Fruit fly (Drosophila melanogaster) whole organism, embryonic: ENCODE results near the gene ATPsynbeta.

ENCODE experiments used
- ATbp ChIP-seq: fragments of 200-800 bp; sonication (Bioruptor generic); optimal IDR thresholded peaks from 2 replicates; lab custom pipeline; 2017; ENCODE audit warnings: missing biosample characterization, mild to moderate bottlenecking, missing genetic modification characterization, missing genetic modification reagents
- Bgb ChIP-seq: fragments of 200-800 bp; sonication (Bioruptor generic); IDR thresholded peaks from 2 replicates; pipeline ENCODE4 v1.3.6; 2022; ENCODE audit warnings: missing biosample characterization, missing genetic modification characterization; ENCODE audit not compliant: partially characterized antibody
- CG10565 ChIP-seq: fragments of 200-800 bp; sonication (Bioruptor generic); optimal IDR thresholded peaks from 3 replicates; lab custom pipeline; 2016; ENCODE audit warnings: missing biosample characterization, mild to moderate bottlenecking, missing genetic modification characterization
- CG11560 ChIP-seq: fragments of 200-800 bp; sonication (Bioruptor generic); IDR thresholded peaks from 3 replicates; pipeline ENCODE4 v1.3.6; 2022; ENCODE audit warnings: missing biosample characterization, missing genetic modification characterization
- CG1233 ChIP-seq: fragments of 200-800 bp; sonication (Bioruptor generic); optimal IDR thresholded peaks from 4 replicates; lab custom pipeline; 2018; ENCODE audit warnings: missing biosample characterization, mild to moderate bottlenecking, missing genetic modification characterization
- CG13775 ChIP-seq: fragments of 200-800 bp; sonication (Bioruptor generic); optimal IDR thresholded peaks from 3 replicates; lab custom pipeline; 2017; ENCODE audit warnings: missing biosample characterization, mild to moderate bottlenecking, missing genetic modification characterization
- CG14050 ChIP-seq: fragments of 200-800 bp; sonication (Bioruptor generic); IDR thresholded peaks from 3 replicates; pipeline ENCODE4 v1.3.6; 2022; ENCODE audit warnings: missing biosample characterization, missing genetic modification characterization
- CG14441 ChIP-seq: fragments of 200-800 bp; sonication (Bioruptor generic); IDR thresholded peaks from 2 replicates; pipeline ENCODE4 v1.3.6; 2022; ENCODE audit warnings: missing biosample characterization, missing genetic modification characterization
- CG15269 ChIP-seq: fragments of 200-800 bp; sonication (Bioruptor generic); optimal IDR thresholded peaks from 2 replicates; lab custom pipeline; 2018; ENCODE audit warnings: missing biosample characterization, mild to moderate bottlenecking, missing genetic modification characterization, moderate library complexity
- CG15601 ChIP-seq: fragments of 200-800 bp; sonication (Bioruptor generic); optimal IDR thresholded peaks from 3 replicates; lab custom pipeline; 2019; ENCODE audit warnings: missing biosample characterization, mild to moderate bottlenecking, missing genetic modification characterization, moderate library complexity
- CG1602 ChIP-seq: fragments of 200-800 bp; sonication (Bioruptor generic); optimal IDR thresholded peaks from 3 replicates; lab custom pipeline; 2016; ENCODE audit warnings: missing biosample characterization, missing genetic modification characterization
- CG1603 ChIP-seq: fragments of 200-800 bp; sonication (Bioruptor generic); optimal IDR thresholded peaks from 2 replicates; lab custom pipeline; 2019; ENCODE audit warnings: missing biosample characterization, mild to moderate bottlenecking, missing genetic modification characterization, moderate library complexity
- CG17361 ChIP-seq: fragments of 200-800 bp; sonication (Bioruptor generic); IDR thresholded peaks from 3 replicates; pipeline ENCODE4 v1.3.6; 2022; ENCODE audit warnings: missing biosample characterization, missing genetic modification characterization
- CG18476 ChIP-seq: fragments of 200-800 bp; sonication (Bioruptor generic); optimal IDR thresholded peaks from 2 replicates; lab custom pipeline; 2016; ENCODE audit warnings: missing biosample characterization, mild to moderate bottlenecking, missing genetic modification characterization
- CG2889 ChIP-seq: fragments of 200-800 bp; sonication (Bioruptor generic); IDR thresholded peaks from 3 replicates; pipeline ENCODE4 v1.3.6; 2022; ENCODE audit warnings: missing biosample characterization, missing genetic modification characterization
- CG30403 ChIP-seq: fragments of 200-800 bp; sonication (Bioruptor generic); optimal IDR thresholded peaks from 3 replicates; lab custom pipeline; 2016; ENCODE audit warnings: missing biosample characterization, missing genetic modification characterization
- CG32767 ChIP-seq: fragments of 200-800 bp; sonication (Bioruptor generic); IDR thresholded peaks from 2 replicates; pipeline ENCODE4 v1.3.6; 2022; ENCODE audit warnings: missing biosample characterization, missing genetic modification characterization
- CG3847 ChIP-seq: fragments of 200-800 bp; sonication (Bioruptor generic); IDR thresholded peaks from 2 replicates; pipeline ENCODE4 v1.3.6; 2022; ENCODE audit warnings: missing biosample characterization, missing genetic modification characterization
- CG4282 ChIP-seq: fragments of 200-800 bp; sonication (Bioruptor generic); optimal IDR thresholded peaks from 2 replicates; lab custom pipeline; 2016; ENCODE audit warnings: missing biosample characterization, missing genetic modification characterization
- CG43689 ChIP-seq: fragments of 200-800 bp; sonication (Bioruptor generic); IDR thresholded peaks from 2 replicates; pipeline ENCODE4 v1.3.6; 2022; ENCODE audit warnings: missing biosample characterization, missing genetic modification characterization
- Camta ChIP-seq: fragments of 200-800 bp; sonication (Bioruptor generic); optimal IDR thresholded peaks from 2 replicates; lab custom pipeline; 2016; ENCODE audit warnings: missing biosample characterization, missing genetic modification characterization
- D19A ChIP-seq: fragments of 200-800 bp; optimal IDR thresholded peaks from 3 replicates; lab custom pipeline; 2019; ENCODE audit warnings: missing biosample characterization, mild to moderate bottlenecking, missing genetic modification characterization, moderate library complexity
- HLH3B ChIP-seq: fragments of 200-800 bp; sonication (Bioruptor generic); IDR thresholded peaks from 2 replicates; pipeline ENCODE4 v1.3.6; 2022; ENCODE audit warnings: missing biosample characterization, missing genetic modification characterization
- HmgZ ChIP-seq: fragments of 200-800 bp; sonication (Bioruptor generic); optimal IDR thresholded peaks from 2 replicates; lab custom pipeline; 2018; ENCODE audit warnings: missing biosample characterization, mild to moderate bottlenecking, missing genetic modification characterization
- Hmx ChIP-seq: fragments of 200-800 bp; sonication (Bioruptor generic); optimal IDR thresholded peaks from 2 replicates; lab custom pipeline; 2016; ENCODE audit warnings: missing biosample characterization, missing genetic modification characterization
- Hr39 ChIP-seq: fragments of >200 bp; optimal IDR thresholded peaks from 2 replicates; lab custom pipeline; 2017
- Lpt ChIP-seq: fragments of >200 bp; optimal IDR thresholded peaks from 2 replicates; lab custom pipeline; 2018; ENCODE audit warnings: missing biosample characterization, missing genetic modification characterization
- MTF-1 ChIP-seq: fragments of 200-800 bp; sonication (Bioruptor generic); optimal IDR thresholded peaks from 2 replicates; lab custom pipeline; 2018; ENCODE audit warnings: missing biosample characterization, mild to moderate bottlenecking, missing genetic modification characterization, borderline replicate concordance
- NC2α ChIP-seq: fragments of 200-800 bp; sonication (Bioruptor generic); optimal IDR thresholded peaks from 2 replicates; lab custom pipeline; 2016; ENCODE audit warnings: missing biosample characterization, missing genetic modification characterization
- Ptx1 ChIP-seq: fragments of 200-800 bp; sonication (Bioruptor generic); IDR thresholded peaks from 2 replicates; pipeline ENCODE4 v1.3.6; 2022; ENCODE audit warnings: missing biosample characterization, missing genetic modification characterization
- Rfx ChIP-seq: fragments of 200-800 bp; sonication (Bioruptor generic); IDR thresholded peaks from 2 replicates; pipeline ENCODE4 v1.3.6; 2022; ENCODE audit warnings: missing biosample characterization, missing genetic modification characterization
- Rx ChIP-seq: fragments of 200-800 bp; sonication (Bioruptor generic); IDR thresholded peaks from 2 replicates; pipeline ENCODE4 v1.3.6; 2022; ENCODE audit warnings: missing biosample characterization, missing genetic modification characterization
- Trl ChIP-seq, 3 experiments: fragments of >200 bp in 2 of 3; fragments of 200-800 bp in 1 of 3; sonication (Bioruptor generic) in 1 of 3; optimal IDR thresholded peaks; 2 replicates in 1 of 3; 3 replicates in 2 of 3; lab custom pipeline; 2016 to 2017; ENCODE audit warnings: missing biosample characterization in 1 of 3, missing genetic modification characterization in 1 of 3
- ash1 ChIP-seq: fragments of 200-800 bp; sonication (Bioruptor generic); optimal IDR thresholded peaks from 2 replicates; lab custom pipeline; 2018; ENCODE audit warnings: missing biosample characterization, mild to moderate bottlenecking, missing genetic modification characterization
- bbx ChIP-seq: fragments of 200-800 bp; sonication (Bioruptor generic); IDR thresholded peaks from 2 replicates; pipeline ENCODE4 v1.3.6; 2022; ENCODE audit warnings: missing biosample characterization, missing genetic modification characterization; ENCODE audit not compliant: partially characterized antibody
- bigmax ChIP-seq: fragments of 200-800 bp; sonication (Bioruptor generic); optimal IDR thresholded peaks from 2 replicates; lab custom pipeline; 2018; ENCODE audit warnings: missing biosample characterization, mild to moderate bottlenecking, missing genetic modification characterization
- cad ChIP-seq: fragments of >200 bp; optimal IDR thresholded peaks from 2 replicates; lab custom pipeline; 2017; ENCODE audit warnings: missing biosample characterization, missing genetic modification characterization
- chm ChIP-seq: fragments of 200-800 bp; sonication (Bioruptor generic); IDR thresholded peaks from 2 replicates; pipeline ENCODE4 v1.3.6; 2022; ENCODE audit warnings: missing biosample characterization, missing genetic modification characterization
- crol ChIP-seq: fragments of 200-800 bp; sonication (Bioruptor generic); IDR thresholded peaks from 2 replicates; pipeline ENCODE4 v1.3.6; 2022; ENCODE audit warnings: missing biosample characterization, missing genetic modification characterization
- emc ChIP-seq: fragments of 200-800 bp; sonication (Bioruptor generic); optimal IDR thresholded peaks from 2 replicates; lab custom pipeline; 2016; ENCODE audit warnings: missing biosample characterization, missing genetic modification characterization
- eyg ChIP-seq: fragments of 200-800 bp; sonication (Bioruptor generic); optimal IDR thresholded peaks from 3 replicates; lab custom pipeline; 2016; ENCODE audit warnings: missing biosample characterization, missing genetic modification characterization
- ftz-f1 ChIP-seq: fragments of 200-800 bp; sonication (Bioruptor generic); optimal IDR thresholded peaks from 2 replicates; lab custom pipeline; 2016; ENCODE audit warnings: missing biosample characterization, missing genetic modification characterization
- grn ChIP-seq: fragments of 200-800 bp; sonication (Bioruptor generic); optimal IDR thresholded peaks from 3 replicates; lab custom pipeline; 2017; ENCODE audit warnings: missing biosample characterization, missing genetic modification characterization
- ken ChIP-seq: fragments of 200-800 bp; sonication (Bioruptor generic); IDR thresholded peaks from 3 replicates; pipeline ENCODE4 v1.3.6; 2022; ENCODE audit warnings: missing biosample characterization, missing genetic modification characterization
- knrl ChIP-seq: fragments of 200-800 bp; sonication (Bioruptor generic); IDR thresholded peaks from 3 replicates; pipeline ENCODE4 v1.3.6; 2022; ENCODE audit warnings: missing biosample characterization, missing genetic modification characterization; ENCODE audit not compliant: partially characterized antibody
- org-1 ChIP-seq: fragments of 200-800 bp; sonication (Bioruptor generic); optimal IDR thresholded peaks from 2 replicates; lab custom pipeline; 2017; ENCODE audit warnings: missing biosample characterization, missing genetic modification characterization
- pan ChIP-seq, 4 experiments: fragments of >200 bp in 3 of 4; fragments of 200-800 bp in 1 of 4; sonication (Bioruptor generic) in 1 of 4; optimal IDR thresholded peaks in 3 of 4; IDR thresholded peaks in 1 of 4; 2 replicates each; pipeline versions ENCODE4 v1.3.6 to Lab custom; 2017 to 2022; ENCODE audit warnings: missing biosample characterization in 2 of 4, missing genetic modification characterization in 2 of 4, mixed read lengths in 1 of 4
- scrt ChIP-seq: fragments of 200-800 bp; sonication (Bioruptor generic); optimal IDR thresholded peaks from 2 replicates; lab custom pipeline; 2018; ENCODE audit warnings: missing biosample characterization, mild to moderate bottlenecking, missing genetic modification characterization, moderate library complexity
- sna ChIP-seq: fragments of 200-800 bp; sonication (Bioruptor generic); IDR thresholded peaks from 2 replicates; pipeline ENCODE4 v1.3.6; 2022; ENCODE audit warnings: missing biosample characterization, missing genetic modification characterization; ENCODE audit not compliant: partially characterized antibody
- ssp ChIP-seq: fragments of 200-800 bp; sonication (Bioruptor generic); IDR thresholded peaks from 2 replicates; pipeline ENCODE4 v1.3.6; 2022; ENCODE audit warnings: missing biosample characterization, missing genetic modification characterization
- tx ChIP-seq: fragments of 200-800 bp; sonication (Bioruptor generic); optimal IDR thresholded peaks from 2 replicates; lab custom pipeline; 2016; ENCODE audit warnings: missing biosample characterization, missing genetic modification characterization
- zfh2 ChIP-seq: fragments of 200-800 bp; sonication (Bioruptor generic); optimal IDR thresholded peaks from 2 replicates; lab custom pipeline; 2016; ENCODE audit warnings: missing biosample characterization, missing genetic modification characterization

Gene ATPsynbeta

DNA sequence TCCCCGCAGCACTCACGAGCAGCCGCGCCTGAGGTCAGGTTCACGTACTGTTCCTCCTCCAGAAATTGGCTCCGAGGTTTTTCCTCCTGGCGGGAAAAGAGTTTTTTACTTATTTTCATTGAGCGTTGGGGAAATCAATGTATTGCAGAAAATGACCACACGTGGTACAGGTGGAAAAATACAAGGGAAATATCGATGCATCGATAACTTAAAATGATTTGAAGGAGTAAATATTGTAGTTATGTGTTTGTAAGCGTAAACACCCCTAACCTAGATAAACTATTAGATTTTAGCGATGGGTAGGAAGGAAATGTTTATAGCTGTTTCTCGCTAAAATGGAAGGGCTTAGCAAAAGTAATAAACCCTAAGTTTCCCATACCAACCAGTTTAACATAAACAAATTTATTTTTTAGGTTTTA, 583 bp upstream of the ATPsynbeta start (continued):
- TF ChIP-seq CG17361, result peak; percentile 32; the same call in 1 of the 3 replicates
- TF ChIP-seq NC2α, result no peak
- no peak for TF ChIP-seq ken (GFP tag; lab: Robert Waterston, UW)
- TF ChIP-seq CG1233 (GFP tag; lab: Kevin White, UChicago), result no peak
- peak; percentile 82 for TF ChIP-seq CG1603 (tag; lab: Kevin White, UChicago)
- no peak for TF ChIP-seq grn (GFP tag; lab: Kevin White, UChicago)
- no peak for TF ChIP-seq CG15601
- TF ChIP-seq CG13775, result no peak
- TF ChIP-seq Rfx (GFP tag; lab: Robert Waterston, UW), result no peak; the same call in 1 of the 2 replicates
- no peak for TF ChIP-seq emc
- TF ChIP-seq D19A, result no peak
- peak; percentile 54 for TF ChIP-seq bigmax
- peak; percentile 97 for TF ChIP-seq ssp (GFP tag; lab: Robert Waterston, UW)
- TF ChIP-seq bbx (GFP tag; lab: Robert Waterston, UW), result peak; percentile 76
- TF ChIP-seq Hr39, result no peak
- no peak for TF ChIP-seq pan (optimal IDR thresholded peaks at IDR 0.05; lab: Kevin White, UChicago)
- TF ChIP-seq pan (GFP tag; optimal IDR thresholded peaks at IDR 0.05 in 1 of 2, IDR thresholded peaks at IDR 0.05 in 1 of 2), result no peak
- TF ChIP-seq ATbp (GFP tag; lab: Kevin White, UChicago), result no peak
- TF ChIP-seq org-1 (GFP tag; lab: Kevin White, UChicago), result no peak
- TF ChIP-seq HmgZ (tag; lab: Kevin White, UChicago), result peak; percentile 12
- TF ChIP-seq CG15269 (tag; lab: Kevin White, UChicago), result no peak
- peak; percentile 11 for TF ChIP-seq CG1602 (GFP tag; lab: Kevin White, UChicago)
- TF ChIP-seq chm (GFP tag; lab: Robert Waterston, UW), result no peak
- TF ChIP-seq CG3847 (GFP tag; lab: Robert Waterston, UW), result no peak
- TF ChIP-seq Lpt (GFP tag; lab: Kevin White, UChicago), result no peak
- TF ChIP-seq eyg (GFP tag; lab: Kevin White, UChicago), result no peak
- TF ChIP-seq CG14441 (GFP tag; lab: Robert Waterston, UW), result no peak
- TF ChIP-seq CG2889 (GFP tag; lab: Robert Waterston, UW), result no peak
- TF ChIP-seq CG18476 (GFP tag; lab: Kevin White, UChicago), result no peak
- TF ChIP-seq Ptx1 (GFP tag; lab: Robert Waterston, UW), result no peak
- no peak for TF ChIP-seq CG43689 (GFP tag; lab: Robert Waterston, UW)
- TF ChIP-seq sna, result peak; percentile 52; the same call in 1 of the 2 replicates
- no peak for TF ChIP-seq Hmx (GFP tag; lab: Kevin White, UChicago)
- TF ChIP-seq CG32767, result no peak
- TF ChIP-seq Trl (optimal IDR thresholded peaks at IDR 0.05; lab: Kevin White, UChicago), result no peak
- no peak for TF ChIP-seq Trl (GFP tag; optimal IDR thresholded peaks at IDR 0.05; lab: Kevin White, UChicago)
- no peak for TF ChIP-seq CG14050 (GFP tag; lab: Robert Waterston, UW)
- TF ChIP-seq CG10565 (GFP tag; lab: Kevin White, UChicago), result no peak
- no peak for TF ChIP-seq CG4282 (GFP tag; lab: Kevin White, UChicago)
- peak; percentile 70; the same call in 2 of the 3 replicates for TF ChIP-seq knrl (GFP tag; lab: Robert Waterston, UW)
- TF ChIP-seq CG30403 (GFP tag; lab: Kevin White, UChicago), result peak; percentile 21
- no peak for TF ChIP-seq CG11560 (tag; lab: Robert Waterston, UW)
- TF ChIP-seq MTF-1, result no peak
- TF ChIP-seq tx (GFP tag; lab: Kevin White, UChicago), result no peak
- no peak for TF ChIP-seq crol (GFP tag; lab: Robert Waterston, UW)
- TF ChIP-seq ftz-f1 (GFP tag; lab: Kevin White, UChicago), result no peak
- TF ChIP-seq ash1, result no peak
- no peak for TF ChIP-seq scrt
- no peak for TF ChIP-seq Camta (GFP tag; lab: Kevin White, UChicago)
- peak; percentile 72 for TF ChIP-seq Bgb (GFP tag; lab: Robert Waterston, UW)
- 0 out of 2 replicates have a peak, but pooled peaks have one; percentile 24 for TF ChIP-seq HLH3B (GFP tag; lab: Robert Waterston, UW)
- no peak for TF ChIP-seq zfh2 (GFP tag; lab: Kevin White, UChicago)
- TF ChIP-seq cad (GFP tag; lab: Kevin White, UChicago), result no peak
- no peak for TF ChIP-seq Rx (GFP tag; lab: Robert Waterston, UW)
